Worm (Caenorhabditis elegans) whole organism, L4/young adult: Measurements from ENCODE around the gene BE10.3.
A peak's percentile ranks its signal among the peaks of the same experiment; 100 is the strongest.

Source experiments
- W03F9.2 ChIP-seq: fragments of 150-350 bp; optimal IDR thresholded peaks from 2 replicates; lab custom pipeline; 2014; ENCODE audit warnings: missing biosample characterization, missing genetic modification characterization
- dao-5 ChIP-seq: sonication (generic microtip); optimal IDR thresholded peaks from 2 replicates; lab custom pipeline; 2016; ENCODE audit warnings: missing genotype, missing genetic modification characterization, moderate library complexity, missing compliant biosample characterization
- him-1 ChIP-seq: sonication (generic microtip); optimal IDR thresholded peaks from 2 replicates; lab custom pipeline; 2016; ENCODE audit warnings: missing genotype, missing genetic modification reagents, missing genetic modification characterization, missing compliant biosample characterization

Gene BE10.3

ce11 chrIII:12842858-12843257 is 35.0 kb downstream of the BE10.3 start:
- TF ChIP-seq dao-5 (tag; lab: Kevin White, UChicago) (no peak), W03F9.2 (peak; percentile 16)

ce11 chrIII:12847623-12848022 is 39.8 kb downstream of the BE10.3 start:
- TF ChIP-seq dao-5 (tag; lab: Kevin White, UChicago) (no peak), him-1 (tag; lab: Kevin White, UChicago) (no peak), W03F9.2 (no peak)

- TF ChIP-seq him-1 (tag; lab: Kevin White, UChicago) = no peak
- TF ChIP-seq dao-5 (tag; lab: Kevin White, UChicago) = no peak
Observed at ce11 chrIII:12848981-12849589, 41.3 kb downstream of the BE10.3 start.

DNA sequence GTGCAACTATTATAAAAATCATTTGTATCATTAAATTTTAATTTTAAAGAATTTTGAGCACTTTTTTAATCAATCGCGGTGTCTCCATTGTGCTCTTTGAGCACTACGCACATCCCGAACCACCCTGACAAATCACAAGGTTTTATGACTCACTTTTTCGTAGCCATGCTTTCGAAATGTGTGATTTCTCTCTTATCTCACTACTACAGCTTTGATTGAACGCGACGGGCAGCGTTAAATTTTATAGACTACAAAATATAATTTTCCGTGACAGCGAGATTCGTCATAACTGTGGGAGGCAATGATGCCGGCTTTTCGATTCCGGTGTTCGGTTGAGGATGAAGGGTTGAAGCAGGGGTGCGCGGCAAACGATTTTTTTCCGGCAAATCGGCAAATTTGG is 41.9 kb downstream of the BE10.3 start:
- TF ChIP-seq W03F9.2 = no peak
- TF ChIP-seq him-1 (tag; lab: Kevin White, UChicago) = no peak
- TF ChIP-seq dao-5 (tag; lab: Kevin White, UChicago) = no peak

- TF ChIP-seq dao-5 (tag; lab: Kevin White, UChicago) = no peak
- no peak for TF ChIP-seq W03F9.2
- no peak for TF ChIP-seq him-1 (tag; lab: Kevin White, UChicago)
Observed at ce11 chrIII:12851034-12851433, 43.2 kb downstream of the BE10.3 start.

- TF ChIP-seq him-1 (tag; lab: Kevin White, UChicago) = no peak
- no peak for TF ChIP-seq dao-5 (tag; lab: Kevin White, UChicago)
- no peak for TF ChIP-seq W03F9.2
Observed at ce11 chrIII:12855394-12855793, 47.6 kb downstream of the BE10.3 start, which contains the start of gene Y37D8A.5. Y37D8A.5 (minus strand) TSS chrIII:12855494.

ce11 chrIII:12856628-12857027 is 48.8 kb downstream of the BE10.3 start, which contains the start of gene Y37D8A.26:
Y37D8A.26 (minus strand) TSS chrIII:12856728.
- no peak for TF ChIP-seq W03F9.2
- no peak for TF ChIP-seq him-1 (tag; lab: Kevin White, UChicago)
- TF ChIP-seq dao-5 (tag; lab: Kevin White, UChicago) = no peak

DNA sequence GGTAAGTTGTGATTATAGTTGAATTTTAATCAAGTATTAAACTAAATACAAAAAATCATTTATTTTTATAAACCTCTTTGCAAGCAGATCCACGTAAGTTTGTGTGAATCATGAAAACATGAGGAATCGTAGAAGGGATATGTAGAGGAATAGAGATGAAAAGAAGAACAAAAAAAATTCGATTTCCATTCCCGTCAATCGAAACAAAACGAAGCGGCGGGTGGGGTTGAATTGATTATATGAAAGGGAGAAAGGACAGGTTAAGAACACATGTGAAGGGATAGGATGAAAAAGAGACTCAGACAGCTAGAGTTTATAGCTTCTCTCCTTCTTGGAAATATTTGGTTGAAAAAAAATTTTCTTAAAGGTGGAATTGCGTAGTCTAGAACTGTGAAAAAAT is 52.3 kb downstream of the BE10.3 start:
- TF ChIP-seq W03F9.2 = no peak
- no peak for TF ChIP-seq dao-5 (tag; lab: Kevin White, UChicago)
- TF ChIP-seq him-1 (tag; lab: Kevin White, UChicago) = no peak
